Worm (Caenorhabditis elegans): ENCODE results near the gene Y38H6C.18.

Gene Y38H6C.18

ce11 chrV:20497537-20497936 lies 49.4 kb downstream of the Y38H6C.18 start (continued):
- TF ChIP-seq lin-26 (GFP tag; IDR thresholded peaks at IDR 0.05) (no peak), Y56A3A.18 (GFP tag; IDR thresholded peaks at IDR 0.05) (peak; percentile 66), lin-40 (tag; optimal IDR thresholded peaks at IDR 0.05) (peak; percentile 35), nhr-27 (tag; optimal IDR thresholded peaks at IDR 0.05) (peak; percentile 12), akir-1 (GFP tag; optimal IDR thresholded peaks at IDR 0.05) (no peak), tbx-9 (tag; optimal IDR thresholded peaks at IDR 0.05; ENCODE audit: borderline replicate concordance) (no peak), snpc-4 (GFP tag; optimal IDR thresholded peaks at IDR 0.05) (no peak), snpc-4 (tag; optimal IDR thresholded peaks at IDR 0.05) (peak in 1 of 4 experiments; percentile 23), dpl-1 (GFP tag; optimal IDR thresholded peaks at IDR 0.05) (no peak), madf-10 (tag; optimal IDR thresholded peaks at IDR 0.05) (peak; percentile 49), ama-1 (optimal IDR thresholded peaks at IDR 0.05) (no peak), ama-1 (GFP tag; optimal IDR thresholded peaks at IDR 0.05) (no peak), K12H6.12 (tag; optimal IDR thresholded peaks at IDR 0.05) (no peak), F39B2.1 (GFP tag; IDR thresholded peaks at IDR 0.05) (no peak), ztf-18 (tag; optimal IDR thresholded peaks at IDR 0.05) (no peak), nhr-90 (tag; optimal IDR thresholded peaks at IDR 0.05) (peak; percentile 74), ceh-58 (GFP tag; IDR thresholded peaks at IDR 0.05) (no peak), hrde-1 (tag; optimal IDR thresholded peaks at IDR 0.05; ENCODE audit: borderline replicate concordance) (no peak), lsl-1 (GFP tag; optimal IDR thresholded peaks at IDR 0.05) (no peak), ceh-91 (GFP tag; IDR thresholded peaks at IDR 0.05) (peak; percentile 42; the same call in 1 of the 2 replicates), ets-4 (GFP tag; optimal IDR thresholded peaks at IDR 0.05) (no peak), Y95B8A.8 (GFP tag; IDR thresholded peaks at IDR 0.05) (0 out of 2 replicates have a peak, but pooled peaks have one; percentile 56), F37B4.10 (GFP tag; IDR thresholded peaks at IDR 0.05) (no peak), nfya-2 (GFP tag; IDR thresholded peaks at IDR 0.05) (no peak), tlf-1 (GFP tag; optimal IDR thresholded peaks at IDR 0.05) (peak; percentile 67), ztf-22 (GFP tag; optimal IDR thresholded peaks at IDR 0.05) (peak; percentile 56), cebp-1 (GFP tag; IDR thresholded peaks at IDR 0.05) (no peak), cebp-1 (tag; optimal IDR thresholded peaks at IDR 0.05) (peak; percentile 61), B0035.1 (tag; optimal IDR thresholded peaks at IDR 0.05) (peak; percentile 30), C17E4.6 (GFP tag; IDR thresholded peaks at IDR 0.05) (no peak), hmg-1.2 (GFP tag; IDR thresholded peaks at IDR 0.05) (no peak; the same call in 1 of the 2 replicates), Y53G8AR.9 (GFP tag; conservative IDR thresholded peaks at IDR 0.05) (0 out of 2 replicates have a peak, but pooled peaks have one; percentile 65), egrh-3 (GFP tag; IDR thresholded peaks at IDR 0.05) (no peak)
